Worm (Caenorhabditis elegans) whole organism, midembryonic: ENCODE results near the gene R09H10.6.
"Not testable (repeated sequence)": the region's sequence is repeated elsewhere in the genome, so short reads cannot be mapped to it uniquely, and the experiment has no call there.

Source experiments
- T22C8.4 ChIP-seq: fragments of 200-800 bp; sonication (Bioruptor generic); IDR thresholded peaks from 2 replicates; pipeline ENCODE4 v1.3.6; 2022; ENCODE audit warnings: missing genetic modification characterization, missing compliant biosample characterization
- cog-1 ChIP-seq: sonication (generic microtip); optimal IDR thresholded peaks from 2 replicates; lab custom pipeline; 2016; ENCODE audit warnings: missing genetic modification characterization, missing compliant biosample characterization
- flt-1 ChIP-seq: fragments of 200-800 bp; sonication (Bioruptor generic); IDR thresholded peaks from 2 replicates; pipeline ENCODE4 v1.3.6; 2022; ENCODE audit warnings: missing genetic modification characterization, missing compliant biosample characterization
- klf-2 ChIP-seq: fragments of 200-800 bp; sonication (Bioruptor generic); conservative IDR thresholded peaks from 2 replicates; pipeline ENCODE4 v1.3.6; 2022; ENCODE audit warnings: missing genetic modification reagents, missing genetic modification characterization, missing compliant biosample characterization
- med-1 ChIP-seq: sonication (generic microtip); optimal IDR thresholded peaks from 2 replicates; lab custom pipeline; 2017; ENCODE audit warnings: missing genetic modification characterization, mild to moderate bottlenecking, missing compliant biosample characterization, antibody characterized with exemption, missing genetic modification reagents; ENCODE audit not compliant: insufficient read depth
- ref-1 ChIP-seq: fragments of 200-800 bp; sonication (Bioruptor generic); conservative IDR thresholded peaks from 2 replicates; pipeline ENCODE4 v1.3.6; 2022; ENCODE audit warnings: missing genetic modification reagents, missing genetic modification characterization, missing compliant biosample characterization
- tab-1 ChIP-seq: fragments of 200-800 bp; sonication (Bioruptor generic); IDR thresholded peaks from 2 replicates; pipeline ENCODE4 v1.3.6; 2022; ENCODE audit warnings: missing genetic modification characterization, missing compliant biosample characterization
- ztf-23 ChIP-seq: fragments of 200-800 bp; sonication (Bioruptor generic); IDR thresholded peaks from 2 replicates; pipeline ENCODE4 v1.3.6; 2022; ENCODE audit warnings: missing genetic modification reagents, missing genetic modification characterization, missing compliant biosample characterization
- ztf-29 ChIP-seq: fragments of 200-800 bp; sonication (Bioruptor generic); IDR thresholded peaks from 2 replicates; pipeline ENCODE4 v1.3.6; 2022; ENCODE audit warnings: missing genetic modification reagents, missing genetic modification characterization, missing compliant biosample characterization

Gene R09H10.6

ce11 chrIV:10630953-10631554 is 22.7 kb downstream of the R09H10.6 start, which contains the start of gene F56C4.4:
TSS of gene F56C4.4 (minus strand) at chrIV:10631267.
- no peak for TF ChIP-seq tab-1 (GFP tag; lab: Robert Waterston, UW)
- no peak for TF ChIP-seq med-1 (GFP tag; lab: Kevin White, UChicago)
- no peak for TF ChIP-seq ztf-23 (GFP tag; lab: Robert Waterston, UW)
- no peak for TF ChIP-seq ref-1
- TF ChIP-seq ztf-29 (GFP tag; lab: Robert Waterston, UW) = no peak
- TF ChIP-seq flt-1 (GFP tag; lab: Robert Waterston, UW) = no peak
- TF ChIP-seq T22C8.4 (GFP tag; lab: Robert Waterston, UW) = no peak
- no peak for TF ChIP-seq cog-1 (tag; lab: Kevin White, UChicago)
- TF ChIP-seq klf-2 = no peak

- TF ChIP-seq klf-2 (no peak), med-1 (GFP tag; lab: Kevin White, UChicago) (no peak), cog-1 (tag; lab: Kevin White, UChicago) (no peak), tab-1 (GFP tag; lab: Robert Waterston, UW) (no peak), ref-1 (no peak), ztf-23 (GFP tag; lab: Robert Waterston, UW) (no peak), flt-1 (GFP tag; lab: Robert Waterston, UW) (no peak), T22C8.4 (GFP tag; lab: Robert Waterston, UW) (no peak), ztf-29 (GFP tag; lab: Robert Waterston, UW) (no peak)
Measured at ce11 chrIV:10636649-10637048, 28.3 kb downstream of the R09H10.6 start, which contains the start of gene F56C4.1. TSS of gene F56C4.1 (plus strand) at chrIV:10636949.

- TF ChIP-seq ref-1 = no peak
- TF ChIP-seq klf-2 = no peak
- TF ChIP-seq T22C8.4 (GFP tag; lab: Robert Waterston, UW) = no peak
- TF ChIP-seq cog-1 (tag; lab: Kevin White, UChicago) = no peak
- TF ChIP-seq tab-1 (GFP tag; lab: Robert Waterston, UW) = no peak
- no peak for TF ChIP-seq ztf-29 (GFP tag; lab: Robert Waterston, UW)
- no peak for TF ChIP-seq med-1 (GFP tag; lab: Kevin White, UChicago)
- TF ChIP-seq flt-1 (GFP tag; lab: Robert Waterston, UW) = no peak
- no peak for TF ChIP-seq ztf-23 (GFP tag; lab: Robert Waterston, UW)
Measured at ce11 chrIV:10638977-10639376, 30.6 kb downstream of the R09H10.6 start, which contains the start of gene F56C4.2. TSS of gene F56C4.2 (plus strand) at chrIV:10639277.

DNA sequence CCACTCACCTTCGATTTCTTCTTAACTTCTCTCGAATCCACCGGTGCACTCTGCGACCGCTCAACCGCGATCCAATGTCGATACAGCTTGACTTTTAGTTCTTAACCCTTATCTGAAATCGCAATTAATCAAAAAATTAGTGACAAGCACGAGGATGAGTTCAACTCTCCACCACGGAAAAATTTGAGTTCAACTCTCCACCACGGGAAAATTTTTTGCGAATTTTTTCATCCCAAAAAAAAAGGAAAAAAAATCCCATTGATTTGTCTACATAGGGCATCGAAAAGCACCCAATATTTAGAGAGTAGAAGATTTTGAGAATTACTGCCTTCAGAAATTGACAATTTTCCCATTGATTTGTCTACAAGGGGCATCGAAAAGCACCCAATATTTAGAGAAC is 45.7 kb downstream of the R09H10.6 start, which contains the start of gene glb-19:
Gene glb-19, minus strand, starts transcription at position 101 of the 400 bp plus-strand sequence.
- not testable (repeated sequence) for TF ChIP-seq ref-1; T22C8.4 (GFP tag; lab: Robert Waterston, UW); cog-1 (tag; lab: Kevin White, UChicago)

- no peak for TF ChIP-seq ztf-29 (GFP tag; lab: Robert Waterston, UW)
Measured at ce11 chrIV:10656770-10657323, 48.5 kb downstream of the R09H10.6 start, which contains the start of gene K08C7.1. TSS of gene K08C7.1 (plus strand) at chrIV:10656812.

DNA sequence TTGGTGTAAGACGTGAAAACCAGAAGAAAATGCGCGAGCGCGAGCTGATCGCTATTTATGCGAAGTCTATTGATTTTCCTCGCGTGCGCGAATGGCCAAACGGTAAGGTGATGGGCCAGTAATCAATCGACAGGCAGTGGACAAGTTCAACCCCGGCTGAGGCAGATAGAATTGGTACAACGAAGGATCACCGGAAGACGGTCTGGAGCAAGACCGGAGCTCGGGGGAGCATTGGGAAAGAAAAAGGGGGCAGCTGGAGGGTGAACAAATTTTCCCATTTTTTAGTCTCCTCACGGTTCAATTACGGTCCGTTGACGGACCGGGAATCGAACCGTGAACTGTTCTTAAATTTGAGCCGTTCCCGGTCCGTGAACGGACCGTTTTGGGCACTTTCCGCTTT is 50.0 kb downstream of the R09H10.6 start:
- TF ChIP-seq ztf-29 (GFP tag; lab: Robert Waterston, UW) (0 out of 2 replicates have a peak, but pooled peaks have one; percentile 16), tab-1 (GFP tag; lab: Robert Waterston, UW) (peak; percentile 77), ztf-23 (GFP tag; lab: Robert Waterston, UW) (peak; percentile 60; the same call in 1 of the 2 replicates)
